Fruit fly (Drosophila melanogaster) whole organism, embryonic: Measurements from ENCODE around the gene Cpr73D.

Experiments used
- CG10147 ChIP-seq: fragments of 200-800 bp; sonication (Bioruptor generic); optimal IDR thresholded peaks from 2 replicates; lab custom pipeline; 2019; ENCODE audit warnings: missing biosample characterization, mild to moderate bottlenecking, missing genetic modification characterization, moderate library complexity
- CG10431 ChIP-seq: fragments of 200-800 bp; sonication (Bioruptor generic); optimal IDR thresholded peaks from 3 replicates; lab custom pipeline; 2018; ENCODE audit warnings: missing biosample characterization, mild to moderate bottlenecking, missing genetic modification characterization
- CG11723 ChIP-seq: fragments of 200-800 bp; sonication (Bioruptor generic); optimal IDR thresholded peaks from 2 replicates; lab custom pipeline; 2017; ENCODE audit warnings: missing biosample characterization, mild to moderate bottlenecking, missing genetic modification characterization
- CG17186 ChIP-seq: fragments of 200-800 bp; sonication (Bioruptor generic); optimal IDR thresholded peaks from 3 replicates; lab custom pipeline; 2017; ENCODE audit warnings: missing biosample characterization, missing genetic modification reagents, missing genetic modification characterization
- CG18764 ChIP-seq: fragments of 200-800 bp; sonication (Bioruptor generic); optimal IDR thresholded peaks from 3 replicates; lab custom pipeline; 2016; ENCODE audit warnings: missing biosample characterization, missing genetic modification characterization
- CG30403 ChIP-seq: fragments of 200-800 bp; sonication (Bioruptor generic); optimal IDR thresholded peaks from 3 replicates; lab custom pipeline; 2016; ENCODE audit warnings: missing biosample characterization, missing genetic modification characterization
- CG43689 ChIP-seq: fragments of 200-800 bp; sonication (Bioruptor generic); IDR thresholded peaks from 2 replicates; pipeline ENCODE4 v1.3.6; 2022; ENCODE audit warnings: missing biosample characterization, missing genetic modification characterization
- CG4854 ChIP-seq: fragments of 200-800 bp; sonication (Bioruptor generic); optimal IDR thresholded peaks from 2 replicates; lab custom pipeline; 2016; ENCODE audit warnings: missing biosample characterization, missing genetic modification characterization, inconsistent platforms
- CG6689 ChIP-seq: fragments of 200-800 bp; sonication (Bioruptor generic); IDR thresholded peaks from 2 replicates; pipeline ENCODE4 v1.3.6; 2022; ENCODE audit warnings: missing biosample characterization, missing genetic modification characterization
- CG6765 ChIP-seq: fragments of 200-800 bp; sonication (Bioruptor generic); optimal IDR thresholded peaks from 3 replicates; lab custom pipeline; 2017; ENCODE audit warnings: missing biosample characterization, mild to moderate bottlenecking, missing genetic modification characterization
- CG7745 ChIP-seq: fragments of 200-800 bp; sonication (Bioruptor generic); optimal IDR thresholded peaks from 2 replicates; lab custom pipeline; 2018; ENCODE audit warnings: missing biosample characterization, mild to moderate bottlenecking, missing genetic modification characterization, moderate library complexity
- CG9609 ChIP-seq: fragments of 200-800 bp; sonication (Bioruptor generic); optimal IDR thresholded peaks from 3 replicates; lab custom pipeline; 2016; ENCODE audit warnings: missing biosample characterization, missing genetic modification characterization
- CG9876 ChIP-seq: fragments of 200-800 bp; sonication (Bioruptor generic); optimal IDR thresholded peaks from 2 replicates; lab custom pipeline; 2016; ENCODE audit warnings: missing biosample characterization, missing genetic modification characterization
- CrebB ChIP-seq: fragments of 200-800 bp; sonication (Bioruptor generic); optimal IDR thresholded peaks from 3 replicates; lab custom pipeline; 2018; ENCODE audit warnings: missing biosample characterization, mild to moderate bottlenecking, missing genetic modification characterization
- Deaf1 ChIP-seq: fragments of 200-800 bp; optimal IDR thresholded peaks from 3 replicates; lab custom pipeline; 2019; ENCODE audit warnings: missing biosample characterization, mild to moderate bottlenecking, missing genetic modification characterization, moderate library complexity
- Dfd ChIP-seq, 2 experiments: fragments of >200 bp; optimal IDR thresholded peaks; 2 replicates each; lab custom pipeline; 2017; ENCODE audit warnings: missing biosample characterization in 2 of 2, missing genetic modification characterization in 2 of 2
- Dll ChIP-seq: fragments of 200-800 bp; sonication (Bioruptor generic); IDR thresholded peaks from 4 replicates; pipeline ENCODE4 v1.3.6; 2022; ENCODE audit warnings: missing biosample characterization, missing genetic modification characterization; ENCODE audit not compliant: partially characterized antibody
- Doc3 ChIP-seq: fragments of 200-800 bp; sonication (Bioruptor generic); IDR thresholded peaks from 3 replicates; pipeline ENCODE4 v1.3.6; 2022; ENCODE audit warnings: missing biosample characterization, missing genetic modification characterization; ENCODE audit not compliant: partially characterized antibody
- Dp ChIP-seq: fragments of 200-800 bp; sonication (Bioruptor generic); optimal IDR thresholded peaks from 2 replicates; lab custom pipeline; 2018; ENCODE audit warnings: missing biosample characterization, mild to moderate bottlenecking, missing genetic modification characterization, moderate library complexity
- Drgx ChIP-seq: fragments of 200-800 bp; sonication (Bioruptor generic); IDR thresholded peaks from 2 replicates; pipeline ENCODE4 v1.3.6; 2022; ENCODE audit warnings: missing biosample characterization, missing genetic modification characterization
- HHEX ChIP-seq: fragments of 200-800 bp; sonication (Bioruptor generic); optimal IDR thresholded peaks from 3 replicates; lab custom pipeline; 2017; ENCODE audit warnings: missing biosample characterization, mild to moderate bottlenecking, missing genetic modification characterization, missing genetic modification reagents
- Hr39 ChIP-seq: fragments of >200 bp; optimal IDR thresholded peaks from 2 replicates; lab custom pipeline; 2017
- Hr78 ChIP-seq, 2 experiments: fragments of 200-800 bp in 1 of 2; fragments of >200 bp in 1 of 2; sonication (Bioruptor generic) in 1 of 2; optimal IDR thresholded peaks; 2 replicates each; lab custom pipeline; 2017 to 2019; ENCODE audit warnings: missing biosample characterization in 2 of 2, missing genetic modification characterization in 2 of 2, mild to moderate bottlenecking in 1 of 2, moderate library complexity in 1 of 2
- Lpt ChIP-seq: fragments of >200 bp; optimal IDR thresholded peaks from 2 replicates; lab custom pipeline; 2018; ENCODE audit warnings: missing biosample characterization, missing genetic modification characterization
- Meics ChIP-seq: fragments of 200-800 bp; sonication (Bioruptor generic); optimal IDR thresholded peaks from 2 replicates; lab custom pipeline; 2017; ENCODE audit warnings: missing biosample characterization, mild to moderate bottlenecking, missing genetic modification characterization
- Myb ChIP-seq: fragments of 200-800 bp; sonication (Bioruptor generic); optimal IDR thresholded peaks from 2 replicates; lab custom pipeline; 2016; ENCODE audit warnings: missing biosample characterization, missing genetic modification characterization
- NC2β ChIP-seq: fragments of 200-800 bp; sonication (Bioruptor generic); optimal IDR thresholded peaks from 2 replicates; lab custom pipeline; 2016; ENCODE audit warnings: missing biosample characterization, missing genetic modification characterization
- NK7.1 ChIP-seq: fragments of 200-800 bp; sonication (Bioruptor generic); optimal IDR thresholded peaks from 3 replicates; lab custom pipeline; 2016; ENCODE audit warnings: missing biosample characterization, missing genetic modification characterization
- TFAM ChIP-seq: fragments of 200-800 bp; sonication (Bioruptor generic); optimal IDR thresholded peaks from 2 replicates; lab custom pipeline; 2017; ENCODE audit warnings: missing biosample characterization, missing genetic modification characterization, inconsistent platforms
- ase ChIP-seq: fragments of 200-800 bp; sonication (Bioruptor generic); IDR thresholded peaks from 3 replicates; pipeline ENCODE4 v1.3.6; 2022; ENCODE audit warnings: missing biosample characterization, missing genetic modification characterization
- bbx ChIP-seq: fragments of 200-800 bp; sonication (Bioruptor generic); IDR thresholded peaks from 2 replicates; pipeline ENCODE4 v1.3.6; 2022; ENCODE audit warnings: missing biosample characterization, missing genetic modification characterization; ENCODE audit not compliant: partially characterized antibody
- crol ChIP-seq: fragments of 200-800 bp; sonication (Bioruptor generic); IDR thresholded peaks from 2 replicates; pipeline ENCODE4 v1.3.6; 2022; ENCODE audit warnings: missing biosample characterization, missing genetic modification characterization
- crp ChIP-seq, 2 experiments: fragments of 200-800 bp; sonication (Bioruptor generic); optimal IDR thresholded peaks; 2 replicates in 1 of 2; 3 replicates in 1 of 2; lab custom pipeline; 2017; ENCODE audit warnings: missing biosample characterization in 2 of 2, missing genetic modification characterization in 2 of 2, mild to moderate bottlenecking in 1 of 2, moderate library complexity in 1 of 2
- eve ChIP-seq, 2 experiments: fragments of >200 bp; optimal IDR thresholded peaks; 2 replicates each; lab custom pipeline; 2017; ENCODE audit warnings: missing biosample characterization in 2 of 2, missing genetic modification characterization in 2 of 2
- grn ChIP-seq: fragments of 200-800 bp; sonication (Bioruptor generic); optimal IDR thresholded peaks from 3 replicates; lab custom pipeline; 2017; ENCODE audit warnings: missing biosample characterization, missing genetic modification characterization
- gro ChIP-seq: fragments of 200-800 bp; sonication (Bioruptor generic); optimal IDR thresholded peaks from 2 replicates; lab custom pipeline; 2016; ENCODE audit warnings: missing biosample characterization, missing genetic modification characterization
- kni ChIP-seq: fragments of 200-800 bp; sonication (Bioruptor generic); optimal IDR thresholded peaks from 3 replicates; lab custom pipeline; 2017; ENCODE audit warnings: mild to moderate bottlenecking, missing biosample characterization, missing genetic modification reagents, missing genetic modification characterization
- knrl ChIP-seq: fragments of 200-800 bp; sonication (Bioruptor generic); IDR thresholded peaks from 3 replicates; pipeline ENCODE4 v1.3.6; 2022; ENCODE audit warnings: missing biosample characterization, missing genetic modification characterization; ENCODE audit not compliant: partially characterized antibody
- nom ChIP-seq: fragments of 200-800 bp; sonication (Bioruptor generic); optimal IDR thresholded peaks from 2 replicates; lab custom pipeline; 2017; ENCODE audit warnings: missing biosample characterization, missing genetic modification characterization, mild to moderate bottlenecking, moderate library complexity, missing genetic modification reagents
- peb ChIP-seq: fragments of 200-800 bp; sonication (Bioruptor generic); IDR thresholded peaks from 2 replicates; pipeline ENCODE4 v1.3.6; 2022; ENCODE audit warnings: missing biosample characterization, missing genetic modification characterization
- shn ChIP-seq: fragments of 200-800 bp; sonication (Bioruptor generic); optimal IDR thresholded peaks from 3 replicates; lab custom pipeline; 2016; ENCODE audit warnings: missing biosample characterization, missing genetic modification characterization
- tap ChIP-seq: fragments of 200-800 bp; optimal IDR thresholded peaks from 3 replicates; lab custom pipeline; 2019; ENCODE audit warnings: missing biosample characterization, mild to moderate bottlenecking, missing genetic modification characterization, moderate library complexity
- tgo ChIP-seq: fragments of 200-800 bp; sonication (Bioruptor generic); IDR thresholded peaks from 3 replicates; pipeline ENCODE4 v1.3.6; 2022; ENCODE audit warnings: missing biosample characterization, missing genetic modification characterization
- tll ChIP-seq, 2 experiments: fragments of 200-800 bp in 1 of 2; fragments of >200 bp in 1 of 2; sonication (Bioruptor generic) in 1 of 2; optimal IDR thresholded peaks; 2 replicates each; lab custom pipeline; 2017 to 2019; ENCODE audit warnings: missing biosample characterization in 2 of 2, missing genetic modification characterization in 2 of 2, mild to moderate bottlenecking in 1 of 2, moderate library complexity in 1 of 2
- toy ChIP-seq: fragments of 200-800 bp; sonication (Bioruptor generic); IDR thresholded peaks from 2 replicates; pipeline ENCODE4 v1.3.6; 2022; ENCODE audit warnings: missing biosample characterization, missing genetic modification characterization
- trem ChIP-seq: fragments of 200-800 bp; optimal IDR thresholded peaks from 3 replicates; lab custom pipeline; 2019; ENCODE audit warnings: missing biosample characterization, mild to moderate bottlenecking, missing genetic modification characterization, moderate library complexity
- vfl ChIP-seq: fragments of 200-800 bp; sonication (Bioruptor generic); optimal IDR thresholded peaks from 2 replicates; lab custom pipeline; 2016; ENCODE audit warnings: missing biosample characterization, missing genetic modification characterization
- zen2 ChIP-seq: fragments of 200-800 bp; sonication (Bioruptor generic); IDR thresholded peaks from 3 replicates; pipeline ENCODE4 v1.3.6; 2022; ENCODE audit warnings: missing biosample characterization, missing genetic modification characterization; ENCODE audit not compliant: partially characterized antibody

Gene Cpr73D

dm6 chr3L:16986062-16987013 is 28.8 kb upstream of the Cpr73D start (continued):
- TF ChIP-seq nom (GFP tag; lab: Kevin White, UChicago) = peak; percentile 60
- TF ChIP-seq crol (GFP tag; lab: Robert Waterston, UW) = no peak
- TF ChIP-seq HHEX (GFP tag; lab: Kevin White, UChicago) = peak; percentile 5
- peak; percentile 69 for TF ChIP-seq Meics (GFP tag; lab: Kevin White, UChicago)
- peak; percentile 37 for TF ChIP-seq CG10147
- TF ChIP-seq CrebB (tag; lab: Kevin White, UChicago) = peak; percentile 6
- TF ChIP-seq CG4854 (GFP tag; lab: Kevin White, UChicago) = no peak
- peak; percentile 77 for TF ChIP-seq CG30403 (GFP tag; lab: Kevin White, UChicago)
- no peak for TF ChIP-seq Lpt
- no peak for TF ChIP-seq kni (GFP tag; lab: Kevin White, UChicago)
- no peak for TF ChIP-seq toy (GFP tag; lab: Robert Waterston, UW)
- no peak for TF ChIP-seq TFAM (GFP tag; lab: Kevin White, UChicago)
- no peak for TF ChIP-seq Doc3 (GFP tag; lab: Robert Waterston, UW)
- no peak for TF ChIP-seq CG10431 (GFP tag; lab: Kevin White, UChicago)
- peak; percentile 20; the same call in 2 of the 3 replicates for TF ChIP-seq tgo (GFP tag; lab: Robert Waterston, UW)
- TF ChIP-seq tap (tag; lab: Kevin White, UChicago) = no peak
- TF ChIP-seq eve (GFP tag; optimal IDR thresholded peaks at IDR 0.05; lab: Kevin White, UChicago) = peak in 1 of 2 experiments; percentile 33
- no peak for TF ChIP-seq peb (GFP tag; lab: Robert Waterston, UW)
- TF ChIP-seq CG9609 = no peak
- TF ChIP-seq NC2β (GFP tag; lab: Kevin White, UChicago) = no peak
- TF ChIP-seq zen2 (GFP tag; lab: Robert Waterston, UW) = no peak
- no peak for TF ChIP-seq Dfd (GFP tag; optimal IDR thresholded peaks at IDR 0.05; lab: Kevin White, UChicago)
- TF ChIP-seq NK7.1 (GFP tag; lab: Kevin White, UChicago) = no peak
- TF ChIP-seq ase (GFP tag; lab: Robert Waterston, UW) = peak; percentile 20; the same call in 1 of the 3 replicates
- TF ChIP-seq vfl (GFP tag; lab: Kevin White, UChicago) = no peak
- TF ChIP-seq CG18764 (GFP tag; lab: Kevin White, UChicago) = no peak
- TF ChIP-seq CG7745 = no peak
- peak; percentile 32; the same call in 2 of the 4 replicates for TF ChIP-seq Dll (GFP tag; lab: Robert Waterston, UW)
- TF ChIP-seq Hr39 (lab: Kevin White, UChicago) = no peak
- no peak for TF ChIP-seq bbx (GFP tag; lab: Robert Waterston, UW)
- no peak for TF ChIP-seq trem (tag; lab: Kevin White, UChicago)
- peak; percentile 38 for TF ChIP-seq shn
- TF ChIP-seq CG17186 = no peak
- TF ChIP-seq knrl = no peak
- TF ChIP-seq CG11723 (GFP tag; lab: Kevin White, UChicago) = peak; percentile 1
- TF ChIP-seq Myb (GFP tag; lab: Kevin White, UChicago) = no peak
- TF ChIP-seq CG43689 (GFP tag; lab: Robert Waterston, UW) = no peak
- TF ChIP-seq grn (GFP tag; lab: Kevin White, UChicago) = no peak
- no peak for TF ChIP-seq CG6765 (GFP tag; lab: Kevin White, UChicago)
- peak in 1 of 2 experiments; percentile 25 for TF ChIP-seq crp (GFP tag; optimal IDR thresholded peaks at IDR 0.05; lab: Kevin White, UChicago)
- TF ChIP-seq tll (GFP tag; optimal IDR thresholded peaks at IDR 0.05; lab: Kevin White, UChicago) = no peak
- TF ChIP-seq CG6689 (GFP tag; lab: Robert Waterston, UW) = peak; percentile 42
- TF ChIP-seq Dp (GFP tag; lab: Kevin White, UChicago) = no peak
- TF ChIP-seq CG9876 (GFP tag; lab: Kevin White, UChicago) = no peak
- TF ChIP-seq gro (GFP tag; lab: Kevin White, UChicago) = peak; percentile 23
- TF ChIP-seq Deaf1 (tag; lab: Kevin White, UChicago) = no peak
- TF ChIP-seq Hr78 (GFP tag; optimal IDR thresholded peaks at IDR 0.05; lab: Kevin White, UChicago) = no peak
- peak; percentile 80 for TF ChIP-seq Drgx (GFP tag; lab: Robert Waterston, UW)
